Worm (Caenorhabditis elegans): Measurements from ENCODE around the gene Y105C5B.18.
A peak's percentile ranks its signal among the peaks of the same experiment; 100 is the strongest.

- TF ChIP-seq efl-1 (optimal IDR thresholded peaks at IDR 0.05) (peak in 1 of 2 experiments; percentile 39), efl-1 (GFP tag; optimal IDR thresholded peaks at IDR 0.05 in 1 of 2) (peak in 1 of 2 experiments; percentile 88), mep-1 (tag; optimal IDR thresholded peaks at IDR 0.05) (no peak), dpl-1 (GFP tag; optimal IDR thresholded peaks at IDR 0.05) (no peak), jun-1 (tag; optimal IDR thresholded peaks at IDR 0.05) (no peak), aha-1 (tag; optimal IDR thresholded peaks at IDR 0.05) (no peak)
Measured at ce11 chrIV:15931176-15931575, 33.2 kb upstream of the Y105C5B.18 start.

Measured in whole organism, L1 larva.